Worm (Caenorhabditis elegans): ENCODE results near the gene mcm-2.

DNA sequence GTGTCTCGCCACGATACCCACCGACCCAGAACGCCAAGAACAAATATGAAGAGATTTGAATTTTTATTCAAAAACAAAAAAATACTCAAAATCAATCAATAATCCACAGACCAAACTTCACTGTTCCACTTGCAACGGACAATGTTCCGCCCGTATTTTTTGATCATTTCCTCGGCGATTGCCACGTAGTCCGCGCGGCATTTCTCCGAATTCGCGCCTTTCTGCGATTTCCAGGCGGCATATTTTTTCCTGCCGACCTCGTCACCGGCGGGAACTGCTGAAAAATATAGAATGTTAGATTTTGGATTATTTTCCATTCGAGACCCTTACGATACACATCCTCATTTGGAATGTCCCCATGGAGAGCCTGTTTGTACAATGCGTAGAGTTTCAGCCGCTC lies 34.2 kb downstream of the mcm-2 start:
- TF ChIP-seq zip-11 (GFP tag; IDR thresholded peaks at IDR 0.05) (no peak), mxl-2 (GFP tag; conservative IDR thresholded peaks at IDR 0.05) (no peak), nhr-28 (tag; optimal IDR thresholded peaks at IDR 0.05) (no peak), ceh-62 (tag; optimal IDR thresholded peaks at IDR 0.05) (no peak), ceh-82 (tag; optimal IDR thresholded peaks at IDR 0.05) (no peak), unc-62 (GFP tag; optimal IDR thresholded peaks at IDR 0.05 in 1 of 2) (no peak), unc-62 (tag; optimal IDR thresholded peaks at IDR 0.05) (no peak), R02D3.7 (tag; optimal IDR thresholded peaks at IDR 0.05) (no peak), arid-1 (GFP tag; conservative IDR thresholded peaks at IDR 0.05) (no peak), nhr-237 (tag; optimal IDR thresholded peaks at IDR 0.05) (no peak), lin-39 (tag; optimal IDR thresholded peaks at IDR 0.05) (no peak), zag-1 (tag; optimal IDR thresholded peaks at IDR 0.05) (no peak), lin-13 (GFP tag; optimal IDR thresholded peaks at IDR 0.05) (no peak), lin-15B (tag; optimal IDR thresholded peaks at IDR 0.05) (no peak), D1046.2 (GFP tag; IDR thresholded peaks at IDR 0.05) (no peak)
